Fruit fly (Drosophila melanogaster) S2 (cell line): Measurements from ENCODE around the gene CG13386.

Experiments
- CG8478 ChIP-seq: fragments of >200 bp; optimal IDR thresholded peaks from 2 replicates; lab custom pipeline; 2018
- CTCF ChIP-seq, 2 experiments: fragments of >200 bp; optimal IDR thresholded peaks; 2 replicates each; lab custom pipeline; 2018

DNA sequence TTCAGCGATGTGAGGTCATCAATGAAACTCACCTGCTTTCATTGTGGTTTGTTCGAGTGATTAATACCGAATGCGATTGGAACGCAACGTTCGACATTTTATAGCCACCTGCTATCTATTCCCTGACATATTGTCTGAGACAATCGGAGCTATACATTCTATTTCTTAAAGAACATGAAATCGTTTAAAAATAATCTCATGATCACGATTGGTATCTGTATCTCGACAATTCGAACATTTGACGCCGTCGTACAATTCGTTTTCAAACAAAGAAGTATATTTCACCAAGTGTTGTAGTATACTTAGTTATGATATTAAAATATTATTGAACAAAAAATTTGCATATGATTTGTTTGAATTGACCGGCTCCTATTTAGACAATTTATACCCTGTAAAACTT is 4.0 kb upstream of the CG13386 start, which contains the start of gene Peritrophin-15b:
- TF ChIP-seq CG8478 (lab: Kevin White, UChicago) = no peak
- no peak for TF ChIP-seq CTCF (optimal IDR thresholded peaks at IDR 0.05; lab: Kevin White, UChicago)
